Worm (Caenorhabditis elegans): Measurements from ENCODE around the gene K02F3.9.
A peak's percentile ranks its signal among the peaks of the same experiment; 100 is the strongest.

The K02F3.9 gene

ce11 chrIII:887874-888299, 46.7 kb upstream of the K02F3.9 start:
- TF ChIP-seq swsn-7 (tag; optimal IDR thresholded peaks at IDR 0.05) (peak; percentile 86), mep-1 (tag; optimal IDR thresholded peaks at IDR 0.05) (peak; percentile 59), pax-3 (tag; optimal IDR thresholded peaks at IDR 0.05) (peak; percentile 27), nhr-76 (tag; optimal IDR thresholded peaks at IDR 0.05) (no peak), efl-1 (optimal IDR thresholded peaks at IDR 0.05) (peak; percentile 63 to 74), efl-1 (GFP tag; optimal IDR thresholded peaks at IDR 0.05 in 1 of 2) (peak; percentile 12 to 93), pag-3 (tag; optimal IDR thresholded peaks at IDR 0.05; ENCODE audit: borderline replicate concordance, insufficient read depth) (no peak), elt-2 (tag; optimal IDR thresholded peaks at IDR 0.05) (no peak), ceh-63 (GFP tag; optimal IDR thresholded peaks at IDR 0.05) (peak; percentile 2), ceh-82 (tag; optimal IDR thresholded peaks at IDR 0.05) (peak; percentile 38 to 65 (median 62)), skn-1 (tag; optimal IDR thresholded peaks at IDR 0.05) (peak; percentile 56), snpc-4 (tag; optimal IDR thresholded peaks at IDR 0.05) (no peak), xbp-1 (tag; optimal IDR thresholded peaks at IDR 0.05) (peak; percentile 65), grh-1 (GFP tag; IDR thresholded peaks at IDR 0.05) (no peak), fkh-10 (GFP tag; optimal IDR thresholded peaks at IDR 0.05) (peak; percentile 90), nhr-90 (tag; optimal IDR thresholded peaks at IDR 0.05; ENCODE audit: poor library complexity) (peak; percentile 47), sup-37 (GFP tag; optimal IDR thresholded peaks at IDR 0.05) (no peak), snu-23 (GFP tag; optimal IDR thresholded peaks at IDR 0.05) (peak; percentile 85), nhr-71 (tag; optimal IDR thresholded peaks at IDR 0.05) (peak; percentile 88), isw-1 (GFP tag; IDR thresholded peaks at IDR 0.05) (peak; percentile 58), mdl-1 (tag; optimal IDR thresholded peaks at IDR 0.05) (peak; percentile 55 to 69), nhr-20 (tag; optimal IDR thresholded peaks at IDR 0.05) (peak; percentile 73), jun-1 (tag; optimal IDR thresholded peaks at IDR 0.05) (peak; percentile 77), dpl-1 (GFP tag; optimal IDR thresholded peaks at IDR 0.05) (peak; percentile 11 to 45 (median 18)), F16B12.6 (tag; optimal IDR thresholded peaks at IDR 0.05) (peak; percentile 4), nhr-28 (tag; optimal IDR thresholded peaks at IDR 0.05) (no peak), lin-14 (GFP tag; optimal IDR thresholded peaks at IDR 0.05) (peak; percentile 96), nhr-11 (tag; optimal IDR thresholded peaks at IDR 0.05) (peak; percentile 4), lin-39 (tag; optimal IDR thresholded peaks at IDR 0.05) (no peak), tbx-2 (tag; optimal IDR thresholded peaks at IDR 0.05) (peak; percentile 77), egl-27 (tag; optimal IDR thresholded peaks at IDR 0.05) (no peak), zag-1 (tag; optimal IDR thresholded peaks at IDR 0.05) (peak; percentile 44), aha-1 (tag; optimal IDR thresholded peaks at IDR 0.05) (no peak), unc-62 (GFP tag; optimal IDR thresholded peaks at IDR 0.05) (no peak), elt-3 (tag; optimal IDR thresholded peaks at IDR 0.05) (peak in 2 of 6 experiments; percentile 14 to 52), nhr-47 (tag; optimal IDR thresholded peaks at IDR 0.05) (peak; percentile 84), fkh-4 (tag; optimal IDR thresholded peaks at IDR 0.05; ENCODE audit: borderline replicate concordance) (no peak), Y116A8C.19 (tag; optimal IDR thresholded peaks at IDR 0.05; ENCODE audit: borderline replicate concordance) (no peak), efl-3 (GFP tag; optimal IDR thresholded peaks at IDR 0.05) (no peak), hpl-2 (GFP tag; optimal IDR thresholded peaks at IDR 0.05) (no peak), nhr-12 (tag; optimal IDR thresholded peaks at IDR 0.05) (no peak), lir-3 (tag; optimal IDR thresholded peaks at IDR 0.05; ENCODE audit: poor library complexity) (peak; percentile 40), ceh-90 (tag; optimal IDR thresholded peaks at IDR 0.05) (no peak), sox-4 (tag; optimal IDR thresholded peaks at IDR 0.05) (peak; percentile 49), ztf-11 (tag; optimal IDR thresholded peaks at IDR 0.05) (peak in 1 of 2 experiments; percentile 60), sptf-1 (tag; optimal IDR thresholded peaks at IDR 0.05) (no peak), alr-1 (tag; optimal IDR thresholded peaks at IDR 0.05; ENCODE audit: borderline replicate concordance) (no peak), fos-1 (tag; optimal IDR thresholded peaks at IDR 0.05) (peak; percentile 26), mab-9 (GFP tag; IDR thresholded peaks at IDR 0.05) (peak; percentile 48; the same call in 1 of the 2 replicates), lin-35 (GFP tag; optimal IDR thresholded peaks at IDR 0.05) (peak; percentile 49 to 50), lsy-2 (tag; optimal IDR thresholded peaks at IDR 0.05) (peak; percentile 62 to 76), vab-15 (tag; optimal IDR thresholded peaks at IDR 0.05) (no peak)
